Worm (Caenorhabditis elegans) whole organism, late embryonic: Measurements from ENCODE around the gene cdc-48.2.

Experiments
- K09A11.1 ChIP-seq: sonication (generic microtip); optimal IDR thresholded peaks from 2 replicates; lab custom pipeline; 2017; ENCODE audit warnings: antibody characterized with exemption, mild to moderate bottlenecking, missing genetic modification characterization, missing compliant biosample characterization; ENCODE audit not compliant: insufficient read depth
- elt-2 ChIP-seq: sonication (generic microtip); optimal IDR thresholded peaks from 2 replicates; lab custom pipeline; 2016; ENCODE audit warnings: missing genetic modification reagents, missing genetic modification characterization, missing compliant biosample characterization
- fkh-10 ChIP-seq: fragments of 150-350 bp; optimal IDR thresholded peaks from 2 replicates; lab custom pipeline; 2014; ENCODE audit warnings: missing biosample characterization, missing genetic modification reagents, missing genetic modification characterization
- nhr-232 ChIP-seq: sonication (generic microtip); optimal IDR thresholded peaks from 2 replicates; lab custom pipeline; 2016; ENCODE audit warnings: missing genetic modification characterization, missing compliant biosample characterization
- npax-4 ChIP-seq: sonication (generic microtip); optimal IDR thresholded peaks from 2 replicates; lab custom pipeline; 2016; ENCODE audit warnings: missing genetic modification characterization, missing compliant biosample characterization

ce11 chrII:8127290-8127689, 11.0 kb upstream of the cdc-48.2 start:
- peak; percentile 96 for TF ChIP-seq elt-2 (tag; lab: Kevin White, UChicago)
- no peak for TF ChIP-seq K09A11.1 (tag; lab: Kevin White, UChicago)
- no peak for TF ChIP-seq npax-4 (tag; lab: Kevin White, UChicago)
- TF ChIP-seq fkh-10 (GFP tag; lab: Kevin White, UChicago), result no peak
- no peak for TF ChIP-seq nhr-232 (tag; lab: Kevin White, UChicago)
